Worm (Caenorhabditis elegans): Measurements from ENCODE around the gene hex-3.

DNA sequence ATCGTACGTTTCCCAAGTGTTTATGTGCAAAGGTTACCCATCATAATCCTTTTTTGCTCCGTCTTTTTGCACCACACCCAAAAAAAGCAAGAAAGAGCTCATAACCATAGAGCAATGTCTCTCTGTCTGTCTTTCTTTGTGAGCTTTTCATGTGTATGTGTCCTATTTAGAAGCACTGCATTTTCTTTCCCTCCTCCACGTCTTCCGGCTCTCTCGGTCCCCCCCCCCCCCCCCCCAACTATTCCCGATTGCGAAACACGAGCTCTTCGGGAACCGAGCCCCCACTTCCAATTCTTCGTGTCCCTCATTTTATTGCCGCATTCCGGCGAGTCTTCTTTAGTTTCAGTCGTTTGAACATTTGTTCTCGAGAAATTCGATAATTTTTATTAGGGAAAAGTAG lies 42.2 kb upstream of the hex-3 start:
- TF ChIP-seq F13C5.2 (tag; optimal IDR thresholded peaks at IDR 0.05) = no peak
- no peak for TF ChIP-seq ama-1 (optimal IDR thresholded peaks at IDR 0.05)
- TF ChIP-seq ceh-36 (tag; optimal IDR thresholded peaks at IDR 0.05) = no peak
- TF ChIP-seq flt-1 (GFP tag; IDR thresholded peaks at IDR 0.05) = no peak
- no peak for TF ChIP-seq scrt-1 (GFP tag; IDR thresholded peaks at IDR 0.05)
- no peak for TF ChIP-seq tbx-37 (GFP tag; conservative IDR thresholded peaks at IDR 0.05)
- no peak for TF ChIP-seq hmbx-1 (tag; optimal IDR thresholded peaks at IDR 0.05)
- no peak for TF ChIP-seq ets-7 (tag; optimal IDR thresholded peaks at IDR 0.05)

Data from whole organism, early embryonic.